Fruit fly (Drosophila melanogaster): ENCODE data around the gene CG12320.
A peak's percentile ranks its signal among the peaks of the same experiment; 100 is the strongest.

Gene CG12320

DNA sequence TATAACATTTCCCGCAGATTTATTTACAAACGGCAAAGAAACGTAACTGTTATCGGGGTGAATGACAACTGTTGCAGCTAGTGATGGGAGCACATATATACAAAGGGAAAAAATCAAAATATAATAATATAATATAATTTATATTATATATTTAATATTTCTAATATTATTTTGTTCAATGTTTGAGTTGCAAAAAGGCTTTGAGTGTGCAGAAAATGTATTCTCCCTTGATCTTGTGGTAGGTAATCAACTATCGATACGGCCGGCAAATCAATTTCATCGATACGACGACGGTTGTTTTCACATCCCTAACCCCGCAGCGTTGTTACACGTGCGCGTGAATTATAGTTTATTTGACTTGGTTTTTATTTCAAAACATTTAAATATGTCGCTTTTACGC, 29.1 kb downstream of the CG12320 start, which contains the start of the genes mTerf5 and Non3 (continued):
- TF ChIP-seq Poxn (GFP tag; IDR thresholded peaks at IDR 0.05) (no peak), CG12219 (GFP tag; optimal IDR thresholded peaks at IDR 0.05) (no peak), eyg (GFP tag; optimal IDR thresholded peaks at IDR 0.05) (no peak), Hmx (GFP tag; optimal IDR thresholded peaks at IDR 0.05) (no peak), CG17359 (tag; optimal IDR thresholded peaks at IDR 0.05) (peak; percentile 38), rib (GFP tag; IDR thresholded peaks at IDR 0.05) (no peak), CG11696 (GFP tag; IDR thresholded peaks at IDR 0.05) (no peak), CG10267 (tag; optimal IDR thresholded peaks at IDR 0.05) (peak; percentile 76), ERR (GFP tag; optimal IDR thresholded peaks at IDR 0.05) (no peak), NK7.1 (GFP tag; optimal IDR thresholded peaks at IDR 0.05) (no peak), CG10565 (GFP tag; optimal IDR thresholded peaks at IDR 0.05) (no peak), sr (GFP tag; IDR thresholded peaks at IDR 0.05) (no peak), HHEX (GFP tag; optimal IDR thresholded peaks at IDR 0.05) (peak; percentile 40), chm (GFP tag; IDR thresholded peaks at IDR 0.05) (no peak), shn (GFP tag; optimal IDR thresholded peaks at IDR 0.05) (peak; percentile 18), wdn (GFP tag; IDR thresholded peaks at IDR 0.05) (no peak), CG6854 (GFP tag; optimal IDR thresholded peaks at IDR 0.05) (no peak), sd (tag; optimal IDR thresholded peaks at IDR 0.05) (peak; percentile 42), gcm (GFP tag; optimal IDR thresholded peaks at IDR 0.05) (peak; percentile 73), her (GFP tag; optimal IDR thresholded peaks at IDR 0.05) (no peak), CG30403 (GFP tag; optimal IDR thresholded peaks at IDR 0.05) (peak; percentile 61), CoRest (tag; optimal IDR thresholded peaks at IDR 0.05) (peak; percentile 69), lbe (GFP tag; optimal IDR thresholded peaks at IDR 0.05) (peak; percentile 51), Hsf (GFP tag; optimal IDR thresholded peaks at IDR 0.05) (peak; percentile 17), CG17912 (GFP tag; optimal IDR thresholded peaks at IDR 0.05) (peak; percentile 22), Chrac-16 (GFP tag; optimal IDR thresholded peaks at IDR 0.05) (peak; percentile 46), YL-1 (GFP tag; optimal IDR thresholded peaks at IDR 0.05) (peak; percentile 50), nom (GFP tag; optimal IDR thresholded peaks at IDR 0.05) (peak; percentile 27), kah (GFP tag; optimal IDR thresholded peaks at IDR 0.05) (peak; percentile 71), CG10462 (GFP tag; optimal IDR thresholded peaks at IDR 0.05) (no peak), tx (GFP tag; optimal IDR thresholded peaks at IDR 0.05) (no peak), CG10654 (GFP tag; optimal IDR thresholded peaks at IDR 0.05) (peak; percentile 56), Ssrp (tag; optimal IDR thresholded peaks at IDR 0.05) (peak; percentile 33), Xbp1 (GFP tag; optimal IDR thresholded peaks at IDR 0.05) (peak; percentile 75), CG8281 (tag; optimal IDR thresholded peaks at IDR 0.05) (no peak), HLHmδ (GFP tag; optimal IDR thresholded peaks at IDR 0.05) (no peak), dysf (GFP tag; IDR thresholded peaks at IDR 0.05) (0 out of 3 replicates have a peak, but pooled peaks have one; percentile 36), Rfx (GFP tag; IDR thresholded peaks at IDR 0.05) (peak; percentile 59), croc (GFP tag; conservative IDR thresholded peaks at IDR 0.05) (no peak; the same call in 2 of the 3 replicates), emc (GFP tag; optimal IDR thresholded peaks at IDR 0.05) (no peak), CG16813 (GFP tag; IDR thresholded peaks at IDR 0.05; ENCODE audit: partially characterized antibody) (peak; percentile 89), CG11093 (GFP tag; IDR thresholded peaks at IDR 0.05) (no peak), HLH4C (GFP tag; IDR thresholded peaks at IDR 0.05; ENCODE audit: partially characterized antibody) (peak; percentile 86), CG12744 (GFP tag; optimal IDR thresholded peaks at IDR 0.05) (no peak), tna (GFP tag; IDR thresholded peaks at IDR 0.05; ENCODE audit: partially characterized antibody) (peak; percentile 52; the same call in 1 of the 2 replicates), CG10147 (GFP tag; optimal IDR thresholded peaks at IDR 0.05) (peak; percentile 68), CG9437 (GFP tag; optimal IDR thresholded peaks at IDR 0.05) (peak; percentile 86), CG17829 (tag; optimal IDR thresholded peaks at IDR 0.05) (peak; percentile 76), ftz-f1 (GFP tag; optimal IDR thresholded peaks at IDR 0.05) (no peak), CG4328 (GFP tag; optimal IDR thresholded peaks at IDR 0.05) (peak; percentile 41), ato (GFP tag; IDR thresholded peaks at IDR 0.05; ENCODE audit: partially characterized antibody) (peak; percentile 45; the same call in 1 of the 2 replicates)

Data from whole organism, embryonic.